Fruit fly (Drosophila melanogaster) whole organism, embryonic: ENCODE measurements around the gene Lsp1alpha.
A peak's percentile ranks its signal among the peaks of the same experiment; 100 is the strongest.

Experiments used
- B-H1 ChIP-seq: fragments of 200-800 bp; sonication (Bioruptor generic); IDR thresholded peaks from 3 replicates; pipeline ENCODE4 v1.3.6; 2022; ENCODE audit warnings: missing biosample characterization, missing genetic modification characterization
- B-H2 ChIP-seq: fragments of 200-800 bp; sonication (Bioruptor generic); optimal IDR thresholded peaks from 2 replicates; lab custom pipeline; 2018; ENCODE audit warnings: missing biosample characterization, mild to moderate bottlenecking, missing genetic modification characterization
- Blimp-1 ChIP-seq: fragments of 200-800 bp; sonication (Bioruptor generic); optimal IDR thresholded peaks from 3 replicates; lab custom pipeline; 2018; ENCODE audit warnings: missing biosample characterization, missing genetic modification characterization, mild to moderate bottlenecking, moderate library complexity, missing genetic modification reagents
- CG10462 ChIP-seq: fragments of 200-800 bp; sonication (Bioruptor generic); optimal IDR thresholded peaks from 2 replicates; lab custom pipeline; 2016; ENCODE audit warnings: missing biosample characterization, missing genetic modification characterization
- CG10565 ChIP-seq: fragments of 200-800 bp; sonication (Bioruptor generic); optimal IDR thresholded peaks from 3 replicates; lab custom pipeline; 2016; ENCODE audit warnings: missing biosample characterization, mild to moderate bottlenecking, missing genetic modification characterization
- CG12942 ChIP-seq: fragments of 200-800 bp; sonication (Bioruptor generic); optimal IDR thresholded peaks from 3 replicates; lab custom pipeline; 2016; ENCODE audit warnings: missing biosample characterization, missing genetic modification characterization
- CG15269 ChIP-seq: fragments of 200-800 bp; sonication (Bioruptor generic); optimal IDR thresholded peaks from 2 replicates; lab custom pipeline; 2018; ENCODE audit warnings: missing biosample characterization, mild to moderate bottlenecking, missing genetic modification characterization, moderate library complexity
- CG17385 ChIP-seq: fragments of 200-800 bp; sonication (Bioruptor generic); optimal IDR thresholded peaks from 3 replicates; lab custom pipeline; 2018; ENCODE audit warnings: missing biosample characterization, mild to moderate bottlenecking, missing genetic modification characterization
- CG17829 ChIP-seq: fragments of 200-800 bp; optimal IDR thresholded peaks from 2 replicates; lab custom pipeline; 2019; ENCODE audit warnings: missing biosample characterization, mild to moderate bottlenecking, missing genetic modification characterization, moderate library complexity
- CG18476 ChIP-seq: fragments of 200-800 bp; sonication (Bioruptor generic); optimal IDR thresholded peaks from 2 replicates; lab custom pipeline; 2016; ENCODE audit warnings: missing biosample characterization, mild to moderate bottlenecking, missing genetic modification characterization
- CG18599 ChIP-seq: fragments of 200-800 bp; sonication (Bioruptor generic); optimal IDR thresholded peaks from 3 replicates; lab custom pipeline; 2017; ENCODE audit warnings: missing biosample characterization, missing genetic modification characterization, mild to moderate bottlenecking, moderate library complexity, missing genetic modification reagents
- CG18619 ChIP-seq: fragments of 200-800 bp; sonication (Bioruptor generic); optimal IDR thresholded peaks from 3 replicates; lab custom pipeline; 2017; ENCODE audit warnings: missing biosample characterization, mild to moderate bottlenecking, missing genetic modification characterization
- CG32772 ChIP-seq: fragments of 200-800 bp; sonication (Bioruptor generic); IDR thresholded peaks from 2 replicates; pipeline ENCODE4 v1.3.6; 2022; ENCODE audit warnings: missing biosample characterization, missing genetic modification characterization
- CG33557 ChIP-seq: fragments of 200-800 bp; sonication (Bioruptor generic); optimal IDR thresholded peaks from 2 replicates; lab custom pipeline; 2019; ENCODE audit warnings: missing biosample characterization, mild to moderate bottlenecking, missing genetic modification characterization, moderate library complexity
- CG34376 ChIP-seq: fragments of 200-800 bp; sonication (Bioruptor generic); optimal IDR thresholded peaks from 2 replicates; lab custom pipeline; 2018; ENCODE audit warnings: missing biosample characterization, mild to moderate bottlenecking, missing genetic modification characterization
- CG4707 ChIP-seq: fragments of 200-800 bp; sonication (Bioruptor generic); optimal IDR thresholded peaks from 2 replicates; lab custom pipeline; 2018; ENCODE audit warnings: missing biosample characterization, mild to moderate bottlenecking, missing genetic modification characterization, moderate library complexity
- CG5953 ChIP-seq: fragments of 200-800 bp; sonication (Bioruptor generic); IDR thresholded peaks from 2 replicates; pipeline ENCODE4 v1.3.6; 2022; ENCODE audit warnings: missing biosample characterization, missing genetic modification characterization
- CG7357 ChIP-seq: fragments of 200-800 bp; sonication (Bioruptor generic); IDR thresholded peaks from 3 replicates; pipeline ENCODE4 v1.3.6; 2022; ENCODE audit warnings: missing biosample characterization, missing genetic modification characterization
- CG8089 ChIP-seq: fragments of 200-800 bp; sonication (Bioruptor generic); optimal IDR thresholded peaks from 3 replicates; lab custom pipeline; 2016; ENCODE audit warnings: missing biosample characterization, missing genetic modification characterization
- CG8924 ChIP-seq: fragments of 200-800 bp; optimal IDR thresholded peaks from 3 replicates; lab custom pipeline; 2019; ENCODE audit warnings: missing biosample characterization, mild to moderate bottlenecking, missing genetic modification characterization, moderate library complexity
- CrebB ChIP-seq: fragments of 200-800 bp; sonication (Bioruptor generic); optimal IDR thresholded peaks from 3 replicates; lab custom pipeline; 2018; ENCODE audit warnings: missing biosample characterization, mild to moderate bottlenecking, missing genetic modification characterization
- Gug ChIP-seq: fragments of 200-800 bp; sonication (Bioruptor generic); IDR thresholded peaks from 4 replicates; pipeline ENCODE4 v1.3.6; 2022; ENCODE audit warnings: missing biosample characterization, missing genetic modification characterization
- HHEX ChIP-seq: fragments of 200-800 bp; sonication (Bioruptor generic); optimal IDR thresholded peaks from 3 replicates; lab custom pipeline; 2017; ENCODE audit warnings: missing biosample characterization, mild to moderate bottlenecking, missing genetic modification characterization, missing genetic modification reagents
- HLH4C ChIP-seq: fragments of 200-800 bp; sonication (Bioruptor generic); IDR thresholded peaks from 3 replicates; pipeline ENCODE4 v1.3.6; 2022; ENCODE audit warnings: missing biosample characterization, missing genetic modification characterization; ENCODE audit not compliant: partially characterized antibody
- Jarid2 ChIP-seq: fragments of 200-800 bp; sonication (Bioruptor generic); optimal IDR thresholded peaks from 3 replicates; lab custom pipeline; 2017; ENCODE audit warnings: mild to moderate bottlenecking, missing biosample characterization, missing genetic modification reagents, missing genetic modification characterization
- Lhr ChIP-seq: fragments of 200-800 bp; sonication (Bioruptor generic); optimal IDR thresholded peaks from 3 replicates; lab custom pipeline; 2017; ENCODE audit warnings: mild to moderate bottlenecking, missing biosample characterization, missing genetic modification reagents, missing genetic modification characterization
- MTF-1 ChIP-seq: fragments of 200-800 bp; sonication (Bioruptor generic); optimal IDR thresholded peaks from 2 replicates; lab custom pipeline; 2018; ENCODE audit warnings: missing biosample characterization, mild to moderate bottlenecking, missing genetic modification characterization, borderline replicate concordance
- Mes4 ChIP-seq: fragments of 200-800 bp; sonication (Bioruptor generic); optimal IDR thresholded peaks from 2 replicates; lab custom pipeline; 2016; ENCODE audit warnings: missing biosample characterization, missing genetic modification characterization
- Sox102F ChIP-seq: fragments of 200-800 bp; sonication (Bioruptor generic); optimal IDR thresholded peaks from 2 replicates; lab custom pipeline; 2018; ENCODE audit warnings: missing biosample characterization, mild to moderate bottlenecking, missing genetic modification characterization, moderate library complexity
- ac ChIP-seq: fragments of 200-800 bp; sonication (Bioruptor generic); optimal IDR thresholded peaks from 3 replicates; lab custom pipeline; 2017; ENCODE audit warnings: missing biosample characterization, mild to moderate bottlenecking, missing genetic modification characterization
- amos ChIP-seq: fragments of 200-800 bp; sonication (Bioruptor generic); IDR thresholded peaks from 2 replicates; pipeline ENCODE4 v1.3.6; 2022; ENCODE audit warnings: missing biosample characterization, missing genetic modification characterization; ENCODE audit not compliant: partially characterized antibody
- ash1 ChIP-seq: fragments of 200-800 bp; sonication (Bioruptor generic); optimal IDR thresholded peaks from 2 replicates; lab custom pipeline; 2018; ENCODE audit warnings: missing biosample characterization, mild to moderate bottlenecking, missing genetic modification characterization
- cato ChIP-seq: fragments of 200-800 bp; sonication (Bioruptor generic); optimal IDR thresholded peaks from 2 replicates; lab custom pipeline; 2016; ENCODE audit warnings: missing biosample characterization, missing genetic modification characterization, borderline replicate concordance
- chif ChIP-seq, 2 experiments: fragments of 200-800 bp; sonication (Bioruptor generic); optimal IDR thresholded peaks; 3 replicates each; lab custom pipeline; 2016; ENCODE audit warnings: missing biosample characterization in 2 of 2, missing genetic modification characterization in 2 of 2
- dm ChIP-seq: fragments of 200-800 bp; sonication (Bioruptor generic); optimal IDR thresholded peaks from 3 replicates; lab custom pipeline; 2016; ENCODE audit warnings: missing biosample characterization, missing genetic modification characterization
- dmrt99B ChIP-seq: fragments of 200-800 bp; sonication (Bioruptor generic); optimal IDR thresholded peaks from 2 replicates; lab custom pipeline; 2018; ENCODE audit warnings: missing biosample characterization, mild to moderate bottlenecking, missing genetic modification characterization, moderate library complexity
- emc ChIP-seq: fragments of 200-800 bp; sonication (Bioruptor generic); optimal IDR thresholded peaks from 2 replicates; lab custom pipeline; 2016; ENCODE audit warnings: missing biosample characterization, missing genetic modification characterization
- ems ChIP-seq: fragments of 200-800 bp; sonication (Bioruptor generic); optimal IDR thresholded peaks from 3 replicates; lab custom pipeline; 2016; ENCODE audit warnings: missing biosample characterization, missing genetic modification characterization
- fd3F ChIP-seq: fragments of 200-800 bp; sonication (Bioruptor generic); optimal IDR thresholded peaks from 2 replicates; lab custom pipeline; 2018; ENCODE audit warnings: missing biosample characterization, mild to moderate bottlenecking, missing genetic modification characterization, moderate library complexity
- ftz-f1 ChIP-seq: fragments of 200-800 bp; sonication (Bioruptor generic); optimal IDR thresholded peaks from 2 replicates; lab custom pipeline; 2016; ENCODE audit warnings: missing biosample characterization, missing genetic modification characterization
- gcm2 ChIP-seq: fragments of 200-800 bp; sonication (Bioruptor generic); optimal IDR thresholded peaks from 2 replicates; lab custom pipeline; 2016; ENCODE audit warnings: missing biosample characterization, missing genetic modification characterization
- gsb ChIP-seq: fragments of 200-800 bp; sonication (Bioruptor generic); IDR thresholded peaks from 2 replicates; pipeline ENCODE4 v1.3.6; 2022; ENCODE audit warnings: missing biosample characterization, missing genetic modification characterization
- jigr1 ChIP-seq: fragments of 200-800 bp; sonication (Bioruptor generic); IDR thresholded peaks from 3 replicates; pipeline ENCODE4 v1.3.6; 2022; ENCODE audit warnings: missing biosample characterization, missing genetic modification characterization
- onecut ChIP-seq: fragments of 200-800 bp; sonication (Bioruptor generic); IDR thresholded peaks from 2 replicates; pipeline ENCODE4 v1.3.6; 2022; ENCODE audit warnings: missing biosample characterization, missing genetic modification characterization
- org-1 ChIP-seq: fragments of 200-800 bp; sonication (Bioruptor generic); optimal IDR thresholded peaks from 2 replicates; lab custom pipeline; 2017; ENCODE audit warnings: missing biosample characterization, missing genetic modification characterization
- rib ChIP-seq: fragments of 200-800 bp; sonication (Bioruptor generic); IDR thresholded peaks from 2 replicates; pipeline ENCODE4 v1.3.6; 2022; ENCODE audit warnings: missing biosample characterization, missing genetic modification characterization
- salm ChIP-seq: fragments of 200-800 bp; sonication (Bioruptor generic); optimal IDR thresholded peaks from 2 replicates; lab custom pipeline; 2018; ENCODE audit warnings: missing biosample characterization, mild to moderate bottlenecking, missing genetic modification characterization
- tgo ChIP-seq: fragments of 200-800 bp; sonication (Bioruptor generic); IDR thresholded peaks from 3 replicates; pipeline ENCODE4 v1.3.6; 2022; ENCODE audit warnings: missing biosample characterization, missing genetic modification characterization
- tna ChIP-seq: fragments of 200-800 bp; sonication (Bioruptor generic); IDR thresholded peaks from 2 replicates; pipeline ENCODE4 v1.3.6; 2022; ENCODE audit warnings: missing biosample characterization, missing genetic modification characterization; ENCODE audit not compliant: partially characterized antibody

The Lsp1alpha gene

dm6 chrX:12469172-12469571 lies 20.9 kb upstream of the Lsp1alpha start (continued):
- TF ChIP-seq CG18476 (no peak), gcm2 (GFP tag; lab: Kevin White, UChicago) (no peak), B-H2 (peak; percentile 33)

dm6 chrX:12469778-12470177 lies 20.3 kb upstream of the Lsp1alpha start:
- TF ChIP-seq fd3F: peak; percentile 24
- TF ChIP-seq ems: peak; percentile 37
- peak in 1 of 2 experiments; percentile 42 for TF ChIP-seq chif (GFP tag; optimal IDR thresholded peaks at IDR 0.05; lab: Kevin White, UChicago)
- peak; percentile 46; the same call in 1 of the 3 replicates for TF ChIP-seq tgo
- TF ChIP-seq CG5953 (GFP tag; lab: Robert Waterston, UW): no peak
- TF ChIP-seq CG32772: no peak; the same call in none of the 2 replicates
- TF ChIP-seq CG12942 (GFP tag; lab: Kevin White, UChicago): peak; percentile 46
- no peak for TF ChIP-seq Mes4 (GFP tag; lab: Kevin White, UChicago)
- TF ChIP-seq CG10462: no peak
- TF ChIP-seq CG18599 (GFP tag; lab: Kevin White, UChicago): peak; percentile 65
- no peak for TF ChIP-seq CG10565
- no peak for TF ChIP-seq ftz-f1 (GFP tag; lab: Kevin White, UChicago)
- TF ChIP-seq Gug: peak; percentile 24; the same call in 1 of the 4 replicates
- TF ChIP-seq Jarid2: no peak
- 0 out of 2 replicates have a peak, but pooled peaks have one; percentile 28 for TF ChIP-seq rib (GFP tag; lab: Robert Waterston, UW)
- TF ChIP-seq tna: no peak
- TF ChIP-seq CG17829 (tag; lab: Kevin White, UChicago): no peak
- TF ChIP-seq dm (GFP tag; lab: Kevin White, UChicago): peak; percentile 40
- TF ChIP-seq HHEX (GFP tag; lab: Kevin White, UChicago): peak; percentile 68
- peak; percentile 54 for TF ChIP-seq CG17385 (GFP tag; lab: Kevin White, UChicago)
- no peak for TF ChIP-seq salm (tag; lab: Kevin White, UChicago)
- TF ChIP-seq ac (GFP tag; lab: Kevin White, UChicago): no peak
- no peak for TF ChIP-seq amos (GFP tag; lab: Robert Waterston, UW)
- no peak for TF ChIP-seq CG33557
- TF ChIP-seq Blimp-1 (GFP tag; lab: Kevin White, UChicago): peak; percentile 46
- peak; percentile 70 for TF ChIP-seq CG18619 (GFP tag; lab: Kevin White, UChicago)
- 0 out of 2 replicates have a peak, but pooled peaks have one; percentile 13 for TF ChIP-seq gsb (GFP tag; lab: Robert Waterston, UW)
- TF ChIP-seq CrebB (tag; lab: Kevin White, UChicago): peak; percentile 13
- peak; percentile 60; the same call in 2 of the 3 replicates for TF ChIP-seq CG7357 (GFP tag; lab: Robert Waterston, UW)
- peak; percentile 57 for TF ChIP-seq dmrt99B (tag; lab: Kevin White, UChicago)
- TF ChIP-seq emc (GFP tag; lab: Kevin White, UChicago): no peak
- peak; percentile 61 for TF ChIP-seq org-1
- peak; percentile 63 for TF ChIP-seq Sox102F (GFP tag; lab: Kevin White, UChicago)
- no peak for TF ChIP-seq CG8089 (GFP tag; lab: Kevin White, UChicago)
- no peak for TF ChIP-seq ash1 (GFP tag; lab: Kevin White, UChicago)
- TF ChIP-seq MTF-1 (GFP tag; lab: Kevin White, UChicago): no peak
- TF ChIP-seq HLH4C (GFP tag; lab: Robert Waterston, UW): no peak
- TF ChIP-seq onecut (GFP tag; lab: Robert Waterston, UW): no peak
- TF ChIP-seq cato (GFP tag; lab: Kevin White, UChicago): no peak
- TF ChIP-seq CG34376: no peak
- peak; percentile 53 for TF ChIP-seq CG8924 (tag; lab: Kevin White, UChicago)
- TF ChIP-seq B-H1 (GFP tag; lab: Robert Waterston, UW): no peak
- no peak for TF ChIP-seq Lhr (GFP tag; lab: Kevin White, UChicago)
- no peak for TF ChIP-seq jigr1
- TF ChIP-seq CG15269 (tag; lab: Kevin White, UChicago): peak; percentile 68
- TF ChIP-seq CG4707 (GFP tag; lab: Kevin White, UChicago): no peak
